Worm (Caenorhabditis elegans) whole organism, late embryonic: Measurements from ENCODE around the gene F07F6.2.

ENCODE experiments used
- odd-2 ChIP-seq: sonication (generic microtip); optimal IDR thresholded peaks from 2 replicates; lab custom pipeline; 2017; ENCODE audit warnings: antibody characterized with exemption, mild to moderate bottlenecking, missing genetic modification characterization, missing compliant biosample characterization
- tbx-2 ChIP-seq: sonication (generic microtip); optimal IDR thresholded peaks from 2 replicates; lab custom pipeline; 2016; ENCODE audit warnings: missing genetic modification characterization, missing compliant biosample characterization

ce11 chrII:5449620-5450019, 19.6 kb downstream of the F07F6.2 start:
- TF ChIP-seq tbx-2 (no peak), odd-2 (no peak)
